Worm (Caenorhabditis elegans) whole organism, L1 larva: Measurements from ENCODE around the gene vars-1.

Source experiments
- C04F5.9 ChIP-seq: sonication (generic microtip); optimal IDR thresholded peaks from 2 replicates; lab custom pipeline; 2016; ENCODE audit warnings: missing genetic modification characterization, missing compliant biosample characterization
- C34B4.2 ChIP-seq: sonication (generic microtip); optimal IDR thresholded peaks from 2 replicates; lab custom pipeline; 2017; ENCODE audit warnings: mild to moderate bottlenecking, missing genetic modification characterization, missing compliant biosample characterization
- F16B12.6 ChIP-seq: fragments of 150-350 bp; optimal IDR thresholded peaks from 2 replicates; lab custom pipeline; 2014; ENCODE audit warnings: missing biosample characterization, missing genetic modification characterization
- Y116A8C.19 ChIP-seq: sonication (generic microtip); optimal IDR thresholded peaks from 2 replicates; lab custom pipeline; 2016; ENCODE audit warnings: missing compliant biosample characterization, missing genetic modification characterization, borderline replicate concordance
- alr-1 ChIP-seq: fragments of 200-800 bp; sonication (Bioruptor generic); optimal IDR thresholded peaks from 2 replicates; lab custom pipeline; 2018; ENCODE audit warnings: borderline replicate concordance, mild to moderate bottlenecking, missing genetic modification characterization, missing compliant biosample characterization
- aly-2 ChIP-seq: fragments of 150-350 bp; optimal IDR thresholded peaks from 2 replicates; lab custom pipeline; 2014; ENCODE audit warnings: missing biosample characterization, missing genetic modification characterization
- blmp-1 ChIP-seq: fragments of 150-350 bp; optimal IDR thresholded peaks from 2 replicates; lab custom pipeline; 2014; ENCODE audit warnings: missing biosample characterization, missing genetic modification characterization
- ceh-63 ChIP-seq: fragments of 200-800 bp; sonication (Bioruptor generic); optimal IDR thresholded peaks from 2 replicates; lab custom pipeline; 2018; ENCODE audit warnings: mild to moderate bottlenecking, missing genetic modification characterization, missing compliant biosample characterization
- ceh-8 ChIP-seq: fragments of 200-800 bp; sonication (Bioruptor generic); optimal IDR thresholded peaks from 2 replicates; lab custom pipeline; 2018; ENCODE audit warnings: mild to moderate bottlenecking, missing genetic modification characterization, moderate library complexity, missing compliant biosample characterization
- dpl-1 ChIP-seq, 3 experiments: fragments of 150-350 bp in 2 of 3; sonication (generic microtip) in 1 of 3; optimal IDR thresholded peaks; 2 replicates each; lab custom pipeline; 2014 to 2017; ENCODE audit warnings: missing biosample characterization in 3 of 3, missing genetic modification characterization in 3 of 3, missing genetic modification reagents in 3 of 3
- dsc-1 ChIP-seq: sonication (generic microtip); optimal IDR thresholded peaks from 2 replicates; lab custom pipeline; 2016; ENCODE audit warnings: mild to moderate bottlenecking, missing genetic modification characterization, missing compliant biosample characterization
- efl-1 ChIP-seq, 4 experiments: fragments of 150-350 bp; optimal IDR thresholded peaks in 3 of 4; peaks in 1 of 4; 1 replicate in 1 of 4; 2 replicates in 3 of 4; lab custom pipeline; 2014; ENCODE audit warnings: missing biosample characterization in 2 of 4, missing genetic modification characterization in 2 of 4, missing genetic modification reagents in 2 of 4
- egl-27 ChIP-seq, 2 experiments: fragments of 150-350 bp in 1 of 2; sonication (generic microtip); optimal IDR thresholded peaks; 3 replicates each; lab custom pipeline; 2017 to 2018; ENCODE audit warnings: missing biosample characterization in 2 of 2, missing genetic modification characterization in 2 of 2, missing genetic modification reagents in 2 of 2
- elt-2 ChIP-seq: sonication (generic microtip); optimal IDR thresholded peaks from 2 replicates; lab custom pipeline; 2016; ENCODE audit warnings: missing genetic modification characterization, mild to moderate bottlenecking, inconsistent platforms, missing compliant biosample characterization, missing genetic modification reagents
- ets-5 ChIP-seq: fragments of 200-800 bp; sonication (Bioruptor generic); IDR thresholded peaks from 2 replicates; pipeline ENCODE4 v1.3.6; 2022; ENCODE audit warnings: missing genetic modification characterization, missing compliant biosample characterization
- fkh-4 ChIP-seq: sonication (generic microtip); optimal IDR thresholded peaks from 2 replicates; lab custom pipeline; 2016; ENCODE audit warnings: missing compliant biosample characterization, missing genetic modification characterization, borderline replicate concordance
- grh-1 ChIP-seq: fragments of 200-800 bp; sonication (Bioruptor generic); IDR thresholded peaks from 2 replicates; pipeline ENCODE4 v1.3.6; 2022; ENCODE audit warnings: missing genetic modification reagents, missing genetic modification characterization, missing compliant biosample characterization
- hlh-17 ChIP-seq: fragments of 200-800 bp; sonication (Bioruptor generic); optimal IDR thresholded peaks from 2 replicates; lab custom pipeline; 2018; ENCODE audit warnings: missing genetic modification characterization, mild to moderate bottlenecking, missing compliant biosample characterization, moderate library complexity, borderline replicate concordance
- hlh-4 ChIP-seq: sonication (generic microtip); optimal IDR thresholded peaks from 2 replicates; lab custom pipeline; 2016; ENCODE audit warnings: mild to moderate bottlenecking, missing genetic modification characterization, missing compliant biosample characterization
- irx-1 ChIP-seq: sonication (generic microtip); optimal IDR thresholded peaks from 2 replicates; lab custom pipeline; 2016; ENCODE audit warnings: missing genetic modification characterization, missing compliant biosample characterization
- lin-35 ChIP-seq, 2 experiments: fragments of 150-350 bp; optimal IDR thresholded peaks; 2 replicates each; lab custom pipeline; 2014; ENCODE audit warnings: missing biosample characterization in 2 of 2, missing genetic modification characterization in 2 of 2, missing genetic modification reagents in 2 of 2
- lin-39 ChIP-seq: fragments of 150-350 bp; optimal IDR thresholded peaks from 2 replicates; lab custom pipeline; 2014; ENCODE audit warnings: missing biosample characterization, missing genetic modification reagents, missing genetic modification characterization
- lsy-2 ChIP-seq, 2 experiments: fragments of 150-350 bp; optimal IDR thresholded peaks; 2 replicates each; lab custom pipeline; 2014; ENCODE audit warnings: missing biosample characterization in 2 of 2, missing genetic modification characterization in 2 of 2
- mep-1 ChIP-seq: fragments of 150-350 bp; optimal IDR thresholded peaks from 2 replicates; lab custom pipeline; 2014; ENCODE audit warnings: missing biosample characterization, missing genetic modification characterization
- nhr-11 ChIP-seq: fragments of 150-350 bp; optimal IDR thresholded peaks from 2 replicates; lab custom pipeline; 2014; ENCODE audit warnings: missing biosample characterization, missing genetic modification characterization
- nhr-12 ChIP-seq: sonication (generic microtip); optimal IDR thresholded peaks from 2 replicates; lab custom pipeline; 2017; ENCODE audit warnings: missing biosample characterization, missing genetic modification characterization
- nhr-20 ChIP-seq: sonication (generic microtip); optimal IDR thresholded peaks from 2 replicates; lab custom pipeline; 2016; ENCODE audit warnings: mild to moderate bottlenecking, missing genetic modification characterization, missing compliant biosample characterization
- nhr-237 ChIP-seq: fragments of 150-350 bp; optimal IDR thresholded peaks from 2 replicates; lab custom pipeline; 2014; ENCODE audit warnings: missing biosample characterization, missing genetic modification characterization
- nhr-47 ChIP-seq: sonication (generic microtip); optimal IDR thresholded peaks from 2 replicates; lab custom pipeline; 2016; ENCODE audit warnings: mild to moderate bottlenecking, missing genetic modification characterization, moderate library complexity, missing compliant biosample characterization
- nhr-71 ChIP-seq: sonication (generic microtip); optimal IDR thresholded peaks from 2 replicates; lab custom pipeline; 2016; ENCODE audit warnings: mild to moderate bottlenecking, missing genetic modification characterization, moderate library complexity, missing compliant biosample characterization
- nhr-76 ChIP-seq: sonication (generic microtip); optimal IDR thresholded peaks from 2 replicates; lab custom pipeline; 2017; ENCODE audit warnings: missing biosample characterization, missing genetic modification characterization
- nhr-84 ChIP-seq: sonication (generic microtip); optimal IDR thresholded peaks from 2 replicates; lab custom pipeline; 2017; ENCODE audit warnings: missing biosample characterization, missing genetic modification characterization
- nhr-85 ChIP-seq: sonication (generic microtip); peaks from one replicate; lab custom pipeline; 2016; ENCODE audit warnings: missing genetic modification characterization, inconsistent platforms, missing compliant biosample characterization
- pag-3 ChIP-seq: sonication (generic microtip); optimal IDR thresholded peaks from 2 replicates; lab custom pipeline; 2017; ENCODE audit warnings: missing genetic modification characterization, mild to moderate bottlenecking, missing compliant biosample characterization, antibody characterized with exemption, borderline replicate concordance; ENCODE audit not compliant: insufficient read depth
- pqm-1 ChIP-seq: sonication (generic microtip); optimal IDR thresholded peaks from 3 replicates; lab custom pipeline; 2017; ENCODE audit warnings: missing biosample characterization, missing genetic modification characterization
- skn-1 ChIP-seq: fragments of 150-350 bp; optimal IDR thresholded peaks from 2 replicates; lab custom pipeline; 2014; ENCODE audit warnings: missing biosample characterization, missing genetic modification characterization
- snpc-4 ChIP-seq: fragments of 150-350 bp; optimal IDR thresholded peaks from 2 replicates; lab custom pipeline; 2014; ENCODE audit warnings: missing biosample characterization, missing genetic modification characterization
- sptf-1 ChIP-seq: fragments of 150-350 bp; optimal IDR thresholded peaks from 2 replicates; lab custom pipeline; 2014; ENCODE audit warnings: missing biosample characterization, missing genetic modification characterization
- sup-37 ChIP-seq: fragments of 200-800 bp; sonication (Bioruptor generic); optimal IDR thresholded peaks from 2 replicates; lab custom pipeline; 2018; ENCODE audit warnings: mild to moderate bottlenecking, missing genetic modification characterization, missing compliant biosample characterization
- tlp-1 ChIP-seq: fragments of 150-350 bp; optimal IDR thresholded peaks from 2 replicates; lab custom pipeline; 2014; ENCODE audit warnings: missing biosample characterization, missing genetic modification characterization
- unc-130 ChIP-seq: fragments of 150-350 bp; optimal IDR thresholded peaks from 2 replicates; lab custom pipeline; 2017; ENCODE audit warnings: missing biosample characterization, missing genetic modification characterization, inconsistent platforms
- unc-62 ChIP-seq: fragments of 150-350 bp; optimal IDR thresholded peaks from 2 replicates; lab custom pipeline; 2014; ENCODE audit warnings: missing biosample characterization, missing genetic modification reagents, missing genetic modification characterization
- unc-98 ChIP-seq: fragments of 200-800 bp; sonication (Bioruptor generic); IDR thresholded peaks from 2 replicates; pipeline ENCODE4 v1.3.6; 2022; ENCODE audit warnings: missing genetic modification characterization, missing compliant biosample characterization
- vab-15 ChIP-seq: sonication (generic microtip); optimal IDR thresholded peaks from 2 replicates; lab custom pipeline; 2017; ENCODE audit warnings: missing genotype, mild to moderate bottlenecking, missing genetic modification characterization, missing compliant biosample characterization
- xbp-1 ChIP-seq: sonication (generic microtip); optimal IDR thresholded peaks from 2 replicates; lab custom pipeline; 2016; ENCODE audit warnings: missing genetic modification characterization, missing compliant biosample characterization
- zag-1 ChIP-seq: fragments of 150-350 bp; optimal IDR thresholded peaks from 2 replicates; lab custom pipeline; 2014; ENCODE audit warnings: missing biosample characterization, missing genetic modification characterization

The vars-1 gene

DNA sequence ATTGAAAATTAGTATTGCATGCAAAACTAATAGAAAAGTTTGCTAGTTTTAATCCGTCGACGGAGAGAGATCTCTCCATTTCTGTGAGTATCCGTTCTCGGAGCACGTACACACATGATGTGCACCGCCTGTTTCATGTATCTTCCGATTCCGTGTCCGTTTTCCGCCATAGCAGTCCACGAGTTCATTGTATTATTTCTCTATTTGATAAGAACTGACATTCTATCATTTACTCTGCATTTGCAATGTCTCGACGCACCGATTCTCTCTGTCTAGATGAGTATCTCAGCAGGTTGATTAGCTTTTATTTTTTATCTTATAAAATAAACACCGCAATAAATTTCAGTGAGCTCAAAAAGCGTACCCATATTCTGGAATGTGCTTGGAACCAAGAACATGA lies 12.3 kb upstream of the vars-1 start:
- TF ChIP-seq skn-1 (tag; lab: Kevin White, UChicago) (no peak), nhr-12 (tag; lab: Kevin White, UChicago) (no peak), ceh-8 (GFP tag; lab: Kevin White, UChicago) (no peak), tlp-1 (tag; lab: Kevin White, UChicago) (no peak), fkh-4 (tag; lab: Kevin White, UChicago) (no peak), elt-2 (peak; percentile 18), Y116A8C.19 (tag; lab: Kevin White, UChicago) (no peak)

DNA sequence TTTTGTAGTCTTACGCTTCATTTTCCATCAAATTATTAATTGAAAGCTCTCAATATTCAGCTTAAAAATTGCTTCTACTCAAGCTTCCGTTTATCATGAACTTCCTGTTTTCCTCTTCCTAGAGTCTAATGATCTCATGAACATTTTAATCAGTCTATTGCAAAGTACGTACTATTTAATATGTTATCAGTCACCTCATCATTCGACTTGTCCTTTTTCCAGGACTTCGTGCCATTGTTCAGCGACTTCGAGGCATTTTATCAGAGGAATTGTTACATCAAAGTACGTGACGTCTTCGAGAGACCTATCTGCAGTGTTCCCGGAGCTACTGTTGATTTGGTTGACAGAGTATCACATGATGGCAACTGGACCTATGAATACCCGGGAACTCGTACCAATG lies 11.4 kb upstream of the vars-1 start:
- TF ChIP-seq unc-62 (GFP tag; lab: Kevin White, UChicago) (no peak), pqm-1 (tag; lab: Kevin White, UChicago) (peak; percentile 1), alr-1 (tag; lab: Kevin White, UChicago) (no peak), elt-2 (peak; percentile 17), nhr-11 (tag; lab: Kevin White, UChicago) (no peak), unc-130 (tag; lab: Kevin White, UChicago) (no peak)

DNA sequence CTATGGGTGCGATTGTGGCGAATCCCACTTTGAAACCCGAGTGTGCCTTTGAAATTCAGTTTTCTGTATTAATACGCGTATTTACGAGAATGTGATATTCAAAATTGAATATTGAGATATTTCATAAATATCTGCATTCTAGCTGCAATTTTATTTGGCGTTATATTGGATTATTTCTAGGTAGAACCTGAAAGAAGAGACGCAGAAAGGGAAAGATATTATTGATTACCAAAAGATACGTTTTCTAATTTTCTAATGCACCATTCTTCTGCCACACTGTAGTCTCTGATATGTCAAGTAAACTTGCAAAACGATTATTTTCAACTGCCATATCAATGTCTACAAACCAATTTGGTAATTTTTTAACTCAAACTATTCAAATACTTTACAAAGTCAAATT lies 9.2 kb upstream of the vars-1 start, which contains the start of gene ech-3:
ech-3 (plus strand) TSS at position 178 of the 400 bp plus-strand sequence.
- TF ChIP-seq zag-1 (tag; lab: Kevin White, UChicago) (no peak), nhr-76 (no peak), nhr-20 (tag; lab: Kevin White, UChicago) (peak; percentile 31), mep-1 (tag; lab: Kevin White, UChicago) (no peak), vab-15 (no peak), pag-3 (tag; lab: Kevin White, UChicago) (no peak), lin-35 (GFP tag; optimal IDR thresholded peaks at IDR 0.05; lab: Kevin White, UChicago) (peak in 1 of 2 experiments; percentile 30), efl-1 (optimal IDR thresholded peaks at IDR 0.05; lab: Kevin White, UChicago) (peak in 1 of 2 experiments; percentile 5), efl-1 (GFP tag; optimal IDR thresholded peaks at IDR 0.05 in 1 of 2; lab: Kevin White, UChicago) (peak in 1 of 2 experiments; percentile 84), ceh-63 (no peak), snpc-4 (no peak), nhr-47 (tag; lab: Kevin White, UChicago) (no peak), blmp-1 (peak; percentile 8), hlh-17 (GFP tag; lab: Kevin White, UChicago) (no peak), sptf-1 (tag; lab: Kevin White, UChicago) (no peak), xbp-1 (tag; lab: Kevin White, UChicago) (no peak)

- TF ChIP-seq zag-1 (tag; lab: Kevin White, UChicago) (no peak), grh-1 (no peak), vab-15 (no peak), nhr-12 (tag; lab: Kevin White, UChicago) (no peak), snpc-4 (no peak), C34B4.2 (tag; lab: Kevin White, UChicago) (no peak), nhr-71 (no peak), aly-2 (no peak), F16B12.6 (tag; lab: Kevin White, UChicago) (peak; percentile 80), ets-5 (GFP tag; lab: Robert Waterston, UW) (no peak), mep-1 (tag; lab: Kevin White, UChicago) (no peak), ceh-8 (GFP tag; lab: Kevin White, UChicago) (no peak), lin-39 (tag; lab: Kevin White, UChicago) (no peak), irx-1 (tag; lab: Kevin White, UChicago) (no peak), lin-35 (GFP tag; optimal IDR thresholded peaks at IDR 0.05; lab: Kevin White, UChicago) (peak; percentile 29 to 58), hlh-17 (GFP tag; lab: Kevin White, UChicago) (no peak), unc-98 (GFP tag; lab: Robert Waterston, UW) (no peak), efl-1 (optimal IDR thresholded peaks at IDR 0.05; lab: Kevin White, UChicago) (peak; percentile 62 to 70), efl-1 (GFP tag; optimal IDR thresholded peaks at IDR 0.05 in 1 of 2; lab: Kevin White, UChicago) (peak; percentile 61 to 79), egl-27 (tag; optimal IDR thresholded peaks at IDR 0.05; lab: Kevin White, UChicago) (no peak), nhr-84 (no peak), lsy-2 (tag; optimal IDR thresholded peaks at IDR 0.05; lab: Kevin White, UChicago) (peak; percentile 28 to 95), nhr-237 (tag; lab: Kevin White, UChicago) (no peak), C04F5.9 (tag; lab: Kevin White, UChicago) (no peak), dsc-1 (tag; lab: Kevin White, UChicago) (no peak), sup-37 (GFP tag; lab: Kevin White, UChicago) (no peak), dpl-1 (GFP tag; optimal IDR thresholded peaks at IDR 0.05; lab: Kevin White, UChicago) (peak in 2 of 3 experiments; percentile 47 to 60), nhr-85 (tag; lab: Kevin White, UChicago) (no peak), hlh-4 (tag; lab: Kevin White, UChicago) (no peak)
Measured at ce11 chrV:8024752-8025151, 6.5 kb upstream of the vars-1 start, which contains the start of gene F43H9.3. F43H9.3 (minus strand) TSS chrV:8024940.
